Fruit fly (Drosophila melanogaster) whole organism, prepupa: ENCODE data around the gene Dhdds.

Experiments
- Blimp-1 ChIP-seq: fragments of 200-800 bp; sonication (Bioruptor generic); optimal IDR thresholded peaks from 3 replicates; lab custom pipeline; 2017; ENCODE audit warnings: missing biosample characterization, missing genetic modification characterization, mild to moderate bottlenecking, moderate library complexity, missing genetic modification reagents
- CG10631 ChIP-seq: fragments of 200-800 bp; sonication (Bioruptor generic); optimal IDR thresholded peaks from 2 replicates; lab custom pipeline; 2016; ENCODE audit warnings: missing biosample characterization, missing genetic modification characterization
- CG10669 ChIP-seq: fragments of 200-800 bp; sonication (Bioruptor generic); optimal IDR thresholded peaks from 3 replicates; lab custom pipeline; 2018; ENCODE audit warnings: missing biosample characterization, mild to moderate bottlenecking, missing genetic modification characterization, moderate library complexity
- CG11294 ChIP-seq: fragments of 200-800 bp; sonication (Bioruptor generic); IDR thresholded peaks from 2 replicates; pipeline ENCODE4 v1.3.6; 2022; ENCODE audit warnings: missing biosample characterization, missing genetic modification characterization
- CG11762 ChIP-seq: fragments of 200-800 bp; sonication (Bioruptor generic); optimal IDR thresholded peaks from 3 replicates; lab custom pipeline; 2016; ENCODE audit warnings: missing biosample characterization, missing genetic modification characterization; ENCODE audit not compliant: insufficient read depth
- CG15336 ChIP-seq: fragments of 200-800 bp; sonication (Bioruptor generic); IDR thresholded peaks from 2 replicates; pipeline ENCODE4 v1.3.6; 2022; ENCODE audit warnings: missing biosample characterization, missing genetic modification characterization
- CG1621 ChIP-seq: fragments of 200-800 bp; sonication (Bioruptor generic); optimal IDR thresholded peaks from 3 replicates; lab custom pipeline; 2018; ENCODE audit warnings: missing biosample characterization, mild to moderate bottlenecking, missing genetic modification characterization
- CG16779 ChIP-seq: fragments of 200-800 bp; sonication (Bioruptor generic); optimal IDR thresholded peaks from 3 replicates; lab custom pipeline; 2017; ENCODE audit warnings: missing biosample characterization, mild to moderate bottlenecking, missing genetic modification characterization
- CG3032 ChIP-seq: fragments of 200-800 bp; optimal IDR thresholded peaks from 2 replicates; lab custom pipeline; 2019; ENCODE audit warnings: missing biosample characterization, mild to moderate bottlenecking, missing genetic modification characterization, moderate library complexity
- CG32006 ChIP-seq: fragments of 200-800 bp; sonication (Bioruptor generic); optimal IDR thresholded peaks from 3 replicates; lab custom pipeline; 2017; ENCODE audit warnings: missing biosample characterization, mild to moderate bottlenecking, missing genetic modification characterization
- CG34406 ChIP-seq: fragments of 200-800 bp; sonication (Bioruptor generic); optimal IDR thresholded peaks from 3 replicates; lab custom pipeline; 2016; ENCODE audit warnings: missing biosample characterization, missing genetic modification characterization
- CG3919 ChIP-seq: fragments of 200-800 bp; sonication (Bioruptor generic); optimal IDR thresholded peaks from 3 replicates; lab custom pipeline; 2016; ENCODE audit warnings: missing biosample characterization, missing genetic modification characterization
- CG6276 ChIP-seq: fragments of 200-800 bp; sonication (Bioruptor generic); optimal IDR thresholded peaks from 2 replicates; lab custom pipeline; 2017; ENCODE audit warnings: missing biosample characterization, mild to moderate bottlenecking, missing genetic modification characterization
- CG6792 ChIP-seq: fragments of 200-800 bp; sonication (Bioruptor generic); optimal IDR thresholded peaks from 3 replicates; lab custom pipeline; 2016; ENCODE audit warnings: missing biosample characterization, missing genetic modification characterization
- CG6808 ChIP-seq: fragments of 200-800 bp; sonication (Bioruptor generic); optimal IDR thresholded peaks from 3 replicates; lab custom pipeline; 2017; ENCODE audit warnings: missing biosample characterization, missing genetic modification characterization, mild to moderate bottlenecking, moderate library complexity, missing genetic modification reagents
- CG6854 ChIP-seq: fragments of 200-800 bp; sonication (Bioruptor generic); optimal IDR thresholded peaks from 2 replicates; lab custom pipeline; 2017; ENCODE audit warnings: missing biosample characterization, mild to moderate bottlenecking, missing genetic modification characterization
- CG7368 ChIP-seq: fragments of 200-800 bp; sonication (Bioruptor generic); optimal IDR thresholded peaks from 3 replicates; lab custom pipeline; 2016; ENCODE audit warnings: missing biosample characterization, missing genetic modification characterization
- CG8319 ChIP-seq: fragments of 200-800 bp; sonication (Bioruptor generic); optimal IDR thresholded peaks from 3 replicates; lab custom pipeline; 2016; ENCODE audit warnings: missing biosample characterization, missing genetic modification characterization
- CG8632 ChIP-seq: fragments of 200-800 bp; sonication (Bioruptor generic); optimal IDR thresholded peaks from 3 replicates; lab custom pipeline; 2016; ENCODE audit warnings: missing biosample characterization, missing genetic modification characterization
- CG9139 ChIP-seq: fragments of 200-800 bp; sonication (Bioruptor generic); optimal IDR thresholded peaks from 3 replicates; lab custom pipeline; 2017; ENCODE audit warnings: missing biosample characterization, mild to moderate bottlenecking, missing genetic modification characterization
- Eip75B ChIP-seq: fragments of 200-800 bp; sonication (Bioruptor generic); optimal IDR thresholded peaks from 3 replicates; lab custom pipeline; 2016; ENCODE audit warnings: missing biosample characterization, missing genetic modification characterization
- Eip78C ChIP-seq: fragments of 200-800 bp; sonication (Bioruptor generic); peaks from one replicate; lab custom pipeline; 2016; ENCODE audit warnings: missing biosample characterization, missing genetic modification characterization
- Ets21C ChIP-seq: fragments of 200-800 bp; sonication (Bioruptor generic); optimal IDR thresholded peaks from 3 replicates; lab custom pipeline; 2016; ENCODE audit warnings: missing biosample characterization, missing genetic modification characterization
- Hr39 ChIP-seq: fragments of 200-800 bp; sonication (Bioruptor generic); optimal IDR thresholded peaks from 2 replicates; lab custom pipeline; 2016; ENCODE audit warnings: missing biosample characterization, missing genetic modification characterization
- Lpt ChIP-seq: fragments of 200-800 bp; sonication (Bioruptor generic); optimal IDR thresholded peaks from 3 replicates; lab custom pipeline; 2016; ENCODE audit warnings: missing biosample characterization, missing genetic modification characterization
- OdsH ChIP-seq: fragments of 200-800 bp; sonication (Bioruptor generic); optimal IDR thresholded peaks from 3 replicates; lab custom pipeline; 2016; ENCODE audit warnings: missing biosample characterization, missing genetic modification characterization
- Smox ChIP-seq: fragments of 200-800 bp; sonication (Bioruptor generic); optimal IDR thresholded peaks from 3 replicates; lab custom pipeline; 2016; ENCODE audit warnings: missing biosample characterization, missing genetic modification characterization
- Sox102F ChIP-seq: fragments of 200-800 bp; sonication (Bioruptor generic); optimal IDR thresholded peaks from 2 replicates; lab custom pipeline; 2016; ENCODE audit warnings: missing biosample characterization, mild to moderate bottlenecking, missing genetic modification characterization
- Sox14 ChIP-seq: fragments of 200-800 bp; sonication (Bioruptor generic); optimal IDR thresholded peaks from 3 replicates; lab custom pipeline; 2016; ENCODE audit warnings: missing biosample characterization, missing genetic modification characterization
- acj6 ChIP-seq: fragments of 200-800 bp; sonication (Bioruptor generic); optimal IDR thresholded peaks from 3 replicates; lab custom pipeline; 2016; ENCODE audit warnings: missing biosample characterization, missing genetic modification characterization
- cyc ChIP-seq: fragments of 200-800 bp; sonication (Bioruptor generic); optimal IDR thresholded peaks from 3 replicates; lab custom pipeline; 2016; ENCODE audit warnings: missing biosample characterization, missing genetic modification characterization
- dac ChIP-seq: fragments of 200-800 bp; sonication (Bioruptor generic); optimal IDR thresholded peaks from 2 replicates; lab custom pipeline; 2017; ENCODE audit warnings: missing biosample characterization, mild to moderate bottlenecking, missing genetic modification characterization
- dsx ChIP-seq: fragments of 200-800 bp; optimal IDR thresholded peaks from 3 replicates; lab custom pipeline; 2019; ENCODE audit warnings: missing biosample characterization, mild to moderate bottlenecking, missing genetic modification characterization, moderate library complexity; ENCODE audit not compliant: poor library complexity, severe bottlenecking
- eg ChIP-seq: fragments of 200-800 bp; sonication (Bioruptor generic); IDR thresholded peaks from 3 replicates; pipeline ENCODE4 v1.3.6; 2022; ENCODE audit warnings: missing biosample characterization, missing genetic modification characterization
- fd85E ChIP-seq: fragments of 200-800 bp; sonication (Bioruptor generic); optimal IDR thresholded peaks from 3 replicates; lab custom pipeline; 2016; ENCODE audit warnings: missing biosample characterization, missing genetic modification characterization
- fkh ChIP-seq: fragments of 200-800 bp; sonication (Bioruptor generic); optimal IDR thresholded peaks from 3 replicates; lab custom pipeline; 2017; ENCODE audit warnings: missing biosample characterization, mild to moderate bottlenecking, missing genetic modification characterization, moderate library complexity
- lz ChIP-seq: fragments of 200-800 bp; sonication (Bioruptor generic); optimal IDR thresholded peaks from 3 replicates; lab custom pipeline; 2016; ENCODE audit warnings: missing biosample characterization, missing genetic modification characterization
- salr ChIP-seq, 2 experiments: fragments of 200-800 bp; sonication (Bioruptor generic); optimal IDR thresholded peaks; 3 replicates each; lab custom pipeline; 2016 to 2018; ENCODE audit warnings: missing biosample characterization in 2 of 2, missing genetic modification characterization in 2 of 2, mild to moderate bottlenecking in 1 of 2
- ss ChIP-seq, 2 experiments: fragments of 200-800 bp; sonication (Bioruptor generic); optimal IDR thresholded peaks; 2 replicates in 1 of 2; 3 replicates in 1 of 2; lab custom pipeline; 2017 to 2018; ENCODE audit warnings: mild to moderate bottlenecking in 2 of 2, missing biosample characterization in 2 of 2, missing genetic modification characterization in 2 of 2, moderate library complexity in 1 of 2
- svp ChIP-seq: fragments of 200-800 bp; sonication (Bioruptor generic); peaks from one replicate; lab custom pipeline; 2016; ENCODE audit warnings: missing biosample characterization, missing genetic modification characterization
- topi ChIP-seq: fragments of 200-800 bp; sonication (Bioruptor generic); optimal IDR thresholded peaks from 3 replicates; lab custom pipeline; 2016; ENCODE audit warnings: missing biosample characterization, missing genetic modification characterization
- vri ChIP-seq: fragments of 200-800 bp; sonication (Bioruptor generic); optimal IDR thresholded peaks from 3 replicates; lab custom pipeline; 2016; ENCODE audit warnings: missing biosample characterization, mild to moderate bottlenecking, missing genetic modification characterization

Dhdds gene

dm6 chrX:7930236-7931027 lies 2.7 kb downstream of the Dhdds start (continued):
- TF ChIP-seq vri (GFP tag; lab: Kevin White, UChicago) (no peak), dac (no peak), CG6808 (peak; percentile 45), OdsH (GFP tag; lab: Kevin White, UChicago) (no peak), cyc (GFP tag; lab: Kevin White, UChicago) (no peak), topi (GFP tag; lab: Kevin White, UChicago) (no peak), salr (GFP tag; optimal IDR thresholded peaks at IDR 0.05; lab: Kevin White, UChicago) (no peak), CG9139 (no peak)

- TF ChIP-seq salr (GFP tag; optimal IDR thresholded peaks at IDR 0.05; lab: Kevin White, UChicago) = no peak
- TF ChIP-seq CG3919 (GFP tag; lab: Kevin White, UChicago) = no peak
- TF ChIP-seq svp (GFP tag; lab: Kevin White, UChicago) = peak; percentile 32
Observed at dm6 chrX:7924913-7925312, 8.2 kb downstream of the Dhdds start.

dm6 chrX:7923063-7923462 lies 10.1 kb downstream of the Dhdds start:
- TF ChIP-seq CG10669 (GFP tag; lab: Kevin White, UChicago) (no peak), Sox14 (GFP tag; lab: Kevin White, UChicago) (peak; percentile 30), dsx (peak; percentile 10)

dm6 chrX:7920081-7920688 lies 13.0 kb downstream of the Dhdds start, which contains the start of the genes hdm and Ykt6:
Gene hdm (minus strand): TSS chrX:7920131.
Gene Ykt6 (plus strand): TSS chrX:7920409.
- TF ChIP-seq CG34406 (GFP tag; lab: Kevin White, UChicago) (no peak), CG6792 (peak; percentile 63), CG9139 (no peak), fd85E (GFP tag; lab: Kevin White, UChicago) (no peak), CG11762 (peak; percentile 35), OdsH (GFP tag; lab: Kevin White, UChicago) (no peak), CG8319 (GFP tag; lab: Kevin White, UChicago) (peak; percentile 45), fkh (peak; percentile 77), salr (GFP tag; optimal IDR thresholded peaks at IDR 0.05; lab: Kevin White, UChicago) (no peak), Lpt (GFP tag; lab: Kevin White, UChicago) (peak; percentile 27), CG3919 (GFP tag; lab: Kevin White, UChicago) (no peak), CG10631 (peak; percentile 81), Hr39 (no peak), CG16779 (tag; lab: Kevin White, UChicago) (no peak), topi (GFP tag; lab: Kevin White, UChicago) (peak; percentile 78), CG6276 (GFP tag; lab: Kevin White, UChicago) (no peak), CG7368 (GFP tag; lab: Kevin White, UChicago) (peak; percentile 70), CG32006 (no peak), Blimp-1 (GFP tag; lab: Kevin White, UChicago) (no peak), dac (no peak), eg (GFP tag; lab: Robert Waterston, UW) (no peak; the same call in 2 of the 3 replicates), CG3032 (peak; percentile 64), Sox14 (GFP tag; lab: Kevin White, UChicago) (peak; percentile 73), CG15336 (GFP tag; lab: Robert Waterston, UW) (peak; percentile 52; the same call in 1 of the 2 replicates), Ets21C (peak; percentile 65), svp (GFP tag; lab: Kevin White, UChicago) (peak; percentile 85), CG10669 (GFP tag; lab: Kevin White, UChicago) (no peak), Sox102F (GFP tag; lab: Kevin White, UChicago) (no peak), vri (GFP tag; lab: Kevin White, UChicago) (no peak), CG1621 (peak; percentile 57), CG11294 (GFP tag; lab: Robert Waterston, UW) (peak; percentile 45; the same call in 1 of the 2 replicates), acj6 (peak; percentile 71), CG8632 (no peak), Eip75B (GFP tag; lab: Kevin White, UChicago) (no peak), lz (peak; percentile 80), Eip78C (GFP tag; lab: Kevin White, UChicago) (peak; percentile 82), CG6854 (no peak), Smox (GFP tag; lab: Kevin White, UChicago) (no peak), ss (GFP tag; optimal IDR thresholded peaks at IDR 0.05; lab: Kevin White, UChicago) (no peak)
